Fruit fly (Drosophila melanogaster) whole organism, embryonic: ENCODE measurements around the gene CG33643.

Experiments
- B-H1 ChIP-seq: fragments of 200-800 bp; sonication (Bioruptor generic); IDR thresholded peaks from 3 replicates; pipeline ENCODE4 v1.3.6; 2022; ENCODE audit warnings: missing biosample characterization, missing genetic modification characterization
- BEAF-32 ChIP-seq: fragments of 200-800 bp; sonication (Bioruptor generic); optimal IDR thresholded peaks from 3 replicates; lab custom pipeline; 2017; ENCODE audit warnings: missing biosample characterization, missing genetic modification characterization, mild to moderate bottlenecking, moderate library complexity, missing genetic modification reagents
- C15 ChIP-seq: fragments of 200-800 bp; sonication (Bioruptor generic); IDR thresholded peaks from 3 replicates; pipeline ENCODE4 v1.3.6; 2022; ENCODE audit warnings: missing biosample characterization, missing genetic modification characterization
- CG10209 ChIP-seq: fragments of 200-800 bp; sonication (Bioruptor generic); optimal IDR thresholded peaks from 3 replicates; lab custom pipeline; 2017; ENCODE audit warnings: missing biosample characterization, mild to moderate bottlenecking, missing genetic modification characterization, missing genetic modification reagents
- CG11398 ChIP-seq: fragments of 200-800 bp; sonication (Bioruptor generic); optimal IDR thresholded peaks from 2 replicates; lab custom pipeline; 2016; ENCODE audit warnings: missing biosample characterization, missing genetic modification characterization
- CG11504 ChIP-seq: fragments of 200-800 bp; sonication (Bioruptor generic); optimal IDR thresholded peaks from 3 replicates; lab custom pipeline; 2019; ENCODE audit warnings: missing biosample characterization, mild to moderate bottlenecking, missing genetic modification characterization, moderate library complexity
- CG12391 ChIP-seq: fragments of 200-800 bp; sonication (Bioruptor generic); optimal IDR thresholded peaks from 3 replicates; lab custom pipeline; 2018; ENCODE audit warnings: missing biosample characterization, mild to moderate bottlenecking, missing genetic modification characterization, moderate library complexity
- CG14014 ChIP-seq: fragments of 200-800 bp; sonication (Bioruptor generic); IDR thresholded peaks from 2 replicates; pipeline ENCODE4 v1.3.6; 2022; ENCODE audit warnings: missing biosample characterization, missing genetic modification characterization
- CG14441 ChIP-seq: fragments of 200-800 bp; sonication (Bioruptor generic); IDR thresholded peaks from 2 replicates; pipeline ENCODE4 v1.3.6; 2022; ENCODE audit warnings: missing biosample characterization, missing genetic modification characterization
- CG18619 ChIP-seq: fragments of 200-800 bp; sonication (Bioruptor generic); optimal IDR thresholded peaks from 3 replicates; lab custom pipeline; 2017; ENCODE audit warnings: missing biosample characterization, mild to moderate bottlenecking, missing genetic modification characterization
- CG31441 ChIP-seq: fragments of 200-800 bp; sonication (Bioruptor generic); IDR thresholded peaks from 2 replicates; pipeline ENCODE4 v1.3.6; 2022; ENCODE audit warnings: missing biosample characterization, missing genetic modification characterization
- CG3281 ChIP-seq: fragments of 200-800 bp; sonication (Bioruptor generic); optimal IDR thresholded peaks from 3 replicates; lab custom pipeline; 2017; ENCODE audit warnings: missing biosample characterization, mild to moderate bottlenecking, missing genetic modification characterization
- CG4424 ChIP-seq: fragments of 200-800 bp; sonication (Bioruptor generic); optimal IDR thresholded peaks from 3 replicates; lab custom pipeline; 2016; ENCODE audit warnings: missing biosample characterization, missing genetic modification characterization
- CG4730 ChIP-seq: fragments of 200-800 bp; sonication (Bioruptor generic); IDR thresholded peaks from 2 replicates; pipeline ENCODE4 v1.3.6; 2022; ENCODE audit warnings: missing biosample characterization, missing genetic modification characterization
- CG4854 ChIP-seq: fragments of 200-800 bp; sonication (Bioruptor generic); optimal IDR thresholded peaks from 2 replicates; lab custom pipeline; 2016; ENCODE audit warnings: missing biosample characterization, missing genetic modification characterization, inconsistent platforms
- CG7357 ChIP-seq: fragments of 200-800 bp; sonication (Bioruptor generic); IDR thresholded peaks from 3 replicates; pipeline ENCODE4 v1.3.6; 2022; ENCODE audit warnings: missing biosample characterization, missing genetic modification characterization
- CG9876 ChIP-seq: fragments of 200-800 bp; sonication (Bioruptor generic); optimal IDR thresholded peaks from 2 replicates; lab custom pipeline; 2016; ENCODE audit warnings: missing biosample characterization, missing genetic modification characterization
- Chrac-16 ChIP-seq: fragments of 200-800 bp; sonication (Bioruptor generic); optimal IDR thresholded peaks from 3 replicates; lab custom pipeline; 2016; ENCODE audit warnings: missing biosample characterization, missing genetic modification characterization
- Dll ChIP-seq: fragments of 200-800 bp; sonication (Bioruptor generic); IDR thresholded peaks from 4 replicates; pipeline ENCODE4 v1.3.6; 2022; ENCODE audit warnings: missing biosample characterization, missing genetic modification characterization; ENCODE audit not compliant: partially characterized antibody
- Lim3 ChIP-seq: fragments of 200-800 bp; sonication (Bioruptor generic); IDR thresholded peaks from 2 replicates; pipeline ENCODE4 v1.3.6; 2022; ENCODE audit warnings: missing biosample characterization, missing genetic modification characterization
- MBD-R2 ChIP-seq: fragments of 200-800 bp; sonication (Bioruptor generic); IDR thresholded peaks from 2 replicates; pipeline ENCODE4 v1.3.6; 2022; ENCODE audit warnings: missing biosample characterization, missing genetic modification characterization
- Med ChIP-seq: fragments of 200-800 bp; sonication (Bioruptor generic); peaks from one replicate; lab custom pipeline; 2016; ENCODE audit warnings: missing biosample characterization, missing genetic modification characterization, mild to moderate bottlenecking, inconsistent platforms, moderate library complexity
- Meics ChIP-seq: fragments of 200-800 bp; sonication (Bioruptor generic); optimal IDR thresholded peaks from 2 replicates; lab custom pipeline; 2017; ENCODE audit warnings: missing biosample characterization, mild to moderate bottlenecking, missing genetic modification characterization
- PHDP ChIP-seq: fragments of 200-800 bp; sonication (Bioruptor generic); optimal IDR thresholded peaks from 3 replicates; lab custom pipeline; 2018; ENCODE audit warnings: missing biosample characterization, mild to moderate bottlenecking, missing genetic modification characterization, moderate library complexity
- Sox100B ChIP-seq: fragments of 200-800 bp; sonication (Bioruptor generic); optimal IDR thresholded peaks from 3 replicates; lab custom pipeline; 2018; ENCODE audit warnings: missing biosample characterization, mild to moderate bottlenecking, missing genetic modification characterization
- Sox102F ChIP-seq: fragments of 200-800 bp; sonication (Bioruptor generic); optimal IDR thresholded peaks from 2 replicates; lab custom pipeline; 2018; ENCODE audit warnings: missing biosample characterization, mild to moderate bottlenecking, missing genetic modification characterization, moderate library complexity
- Xbp1 ChIP-seq: fragments of 200-800 bp; sonication (Bioruptor generic); optimal IDR thresholded peaks from 3 replicates; lab custom pipeline; 2016; ENCODE audit warnings: missing biosample characterization, mild to moderate bottlenecking, missing genetic modification characterization
- ap ChIP-seq: fragments of 200-800 bp; sonication (Bioruptor generic); IDR thresholded peaks from 2 replicates; pipeline ENCODE4 v1.3.6; 2022; ENCODE audit warnings: missing biosample characterization, missing genetic modification characterization
- chif ChIP-seq, 2 experiments: fragments of 200-800 bp; sonication (Bioruptor generic); optimal IDR thresholded peaks; 3 replicates each; lab custom pipeline; 2016; ENCODE audit warnings: missing biosample characterization in 2 of 2, missing genetic modification characterization in 2 of 2
- crp ChIP-seq, 2 experiments: fragments of 200-800 bp; sonication (Bioruptor generic); optimal IDR thresholded peaks; 2 replicates in 1 of 2; 3 replicates in 1 of 2; lab custom pipeline; 2017; ENCODE audit warnings: missing biosample characterization in 2 of 2, missing genetic modification characterization in 2 of 2, mild to moderate bottlenecking in 1 of 2, moderate library complexity in 1 of 2
- cwo ChIP-seq: fragments of 200-800 bp; sonication (Bioruptor generic); optimal IDR thresholded peaks from 3 replicates; lab custom pipeline; 2017; ENCODE audit warnings: missing biosample characterization, missing genetic modification characterization, mild to moderate bottlenecking, moderate library complexity, missing genetic modification reagents
- dati ChIP-seq: fragments of 200-800 bp; sonication (Bioruptor generic); IDR thresholded peaks from 2 replicates; pipeline ENCODE4 v1.3.6; 2022; ENCODE audit warnings: missing biosample characterization, missing genetic modification characterization
- disco-r ChIP-seq: fragments of 200-800 bp; sonication (Bioruptor generic); optimal IDR thresholded peaks from 2 replicates; lab custom pipeline; 2016; ENCODE audit warnings: missing biosample characterization, missing genetic modification characterization
- dmrt99B ChIP-seq: fragments of 200-800 bp; sonication (Bioruptor generic); optimal IDR thresholded peaks from 2 replicates; lab custom pipeline; 2018; ENCODE audit warnings: missing biosample characterization, mild to moderate bottlenecking, missing genetic modification characterization, moderate library complexity
- esg ChIP-seq: fragments of 200-800 bp; sonication (Bioruptor generic); conservative IDR thresholded peaks from 2 replicates; pipeline ENCODE4 v1.3.6; 2022; ENCODE audit warnings: missing biosample characterization, missing genetic modification characterization
- ewg ChIP-seq: fragments of 200-800 bp; sonication (Bioruptor generic); optimal IDR thresholded peaks from 3 replicates; lab custom pipeline; 2017; ENCODE audit warnings: mild to moderate bottlenecking, missing biosample characterization, missing genetic modification reagents, missing genetic modification characterization
- fd96Cb ChIP-seq: fragments of 200-800 bp; sonication (Bioruptor generic); optimal IDR thresholded peaks from 2 replicates; lab custom pipeline; 2018; ENCODE audit warnings: missing biosample characterization, mild to moderate bottlenecking, missing genetic modification characterization, moderate library complexity
- gem ChIP-seq: fragments of 200-800 bp; sonication (Bioruptor generic); optimal IDR thresholded peaks from 2 replicates; lab custom pipeline; 2019; ENCODE audit warnings: missing biosample characterization, mild to moderate bottlenecking, missing genetic modification characterization, moderate library complexity
- grau ChIP-seq: fragments of 200-800 bp; optimal IDR thresholded peaks from 3 replicates; lab custom pipeline; 2019; ENCODE audit warnings: missing biosample characterization, mild to moderate bottlenecking, missing genetic modification characterization, moderate library complexity
- jigr1 ChIP-seq: fragments of 200-800 bp; sonication (Bioruptor generic); IDR thresholded peaks from 3 replicates; pipeline ENCODE4 v1.3.6; 2022; ENCODE audit warnings: missing biosample characterization, missing genetic modification characterization
- klu ChIP-seq: fragments of 200-800 bp; sonication (Bioruptor generic); IDR thresholded peaks from 2 replicates; pipeline ENCODE4 v1.3.6; 2022; ENCODE audit warnings: missing biosample characterization, missing genetic modification characterization
- luna ChIP-seq: fragments of 200-800 bp; sonication (Bioruptor generic); optimal IDR thresholded peaks from 2 replicates; lab custom pipeline; 2016; ENCODE audit warnings: missing biosample characterization, missing genetic modification characterization
- phol ChIP-seq: fragments of 200-800 bp; sonication (Bioruptor generic); optimal IDR thresholded peaks from 3 replicates; lab custom pipeline; 2018; ENCODE audit warnings: missing biosample characterization, mild to moderate bottlenecking, missing genetic modification characterization, moderate library complexity
- rib ChIP-seq: fragments of 200-800 bp; sonication (Bioruptor generic); IDR thresholded peaks from 2 replicates; pipeline ENCODE4 v1.3.6; 2022; ENCODE audit warnings: missing biosample characterization, missing genetic modification characterization
- row ChIP-seq: fragments of 200-800 bp; sonication (Bioruptor generic); IDR thresholded peaks from 3 replicates; pipeline ENCODE4 v1.3.6; 2022; ENCODE audit warnings: missing biosample characterization, missing genetic modification characterization
- scrt ChIP-seq: fragments of 200-800 bp; sonication (Bioruptor generic); optimal IDR thresholded peaks from 2 replicates; lab custom pipeline; 2018; ENCODE audit warnings: missing biosample characterization, mild to moderate bottlenecking, missing genetic modification characterization, moderate library complexity
- shn ChIP-seq: fragments of 200-800 bp; sonication (Bioruptor generic); optimal IDR thresholded peaks from 3 replicates; lab custom pipeline; 2016; ENCODE audit warnings: missing biosample characterization, missing genetic modification characterization
- sisA ChIP-seq: fragments of 200-800 bp; sonication (Bioruptor generic); IDR thresholded peaks from 2 replicates; pipeline ENCODE4 v1.3.6; 2022; ENCODE audit warnings: missing biosample characterization, missing genetic modification characterization
- sqz ChIP-seq: fragments of 200-800 bp; sonication (Bioruptor generic); optimal IDR thresholded peaks from 3 replicates; lab custom pipeline; 2018; ENCODE audit warnings: missing biosample characterization, mild to moderate bottlenecking, missing genetic modification characterization
- stwl ChIP-seq: fragments of 200-800 bp; sonication (Bioruptor generic); optimal IDR thresholded peaks from 3 replicates; lab custom pipeline; 2018; ENCODE audit warnings: missing biosample characterization, mild to moderate bottlenecking, missing genetic modification characterization, moderate library complexity

The CG33643 gene

DNA sequence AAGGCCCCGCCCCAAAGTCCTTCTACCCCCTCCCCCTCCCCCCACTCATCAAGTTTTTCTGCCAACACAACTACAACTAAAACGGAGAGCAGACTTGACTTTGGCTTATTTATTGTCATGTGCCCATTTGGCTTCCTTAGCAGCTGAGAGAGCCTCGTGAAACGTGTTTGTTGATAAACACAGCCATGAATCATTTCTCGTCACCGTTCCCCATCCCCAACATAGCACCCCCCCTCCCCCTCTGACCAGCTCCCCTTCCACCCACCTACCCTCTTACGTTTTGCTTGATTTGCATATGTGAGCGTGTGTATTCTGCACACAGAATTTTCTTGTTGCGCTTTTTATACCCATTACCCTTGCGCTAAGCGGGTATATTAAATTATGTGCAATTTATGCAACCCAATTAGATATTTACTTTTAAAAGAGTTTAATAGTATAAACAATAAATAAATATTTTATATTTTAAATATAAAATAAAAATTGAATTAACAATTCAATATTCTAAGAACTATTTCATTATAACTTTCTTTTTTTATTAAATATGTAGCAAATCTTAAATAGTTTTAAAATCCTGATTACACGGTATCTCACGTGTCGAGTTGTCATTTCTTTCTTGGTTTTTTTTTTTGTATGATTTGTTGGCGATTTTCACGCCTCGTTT, 41.0 kb downstream of the CG33643 start (continued):
- TF ChIP-seq CG14014, result no peak
- no peak for TF ChIP-seq luna (GFP tag; lab: Kevin White, UChicago)
- no peak for TF ChIP-seq MBD-R2
- TF ChIP-seq C15, result no peak
- TF ChIP-seq CG9876 (GFP tag; lab: Kevin White, UChicago), result no peak
- TF ChIP-seq cwo (GFP tag; lab: Kevin White, UChicago), result no peak
- TF ChIP-seq gem, result peak; percentile 54
- no peak for TF ChIP-seq shn (GFP tag; lab: Kevin White, UChicago)
- no peak for TF ChIP-seq rib (GFP tag; lab: Robert Waterston, UW)
- TF ChIP-seq crp (GFP tag; optimal IDR thresholded peaks at IDR 0.05; lab: Kevin White, UChicago), result no peak
- TF ChIP-seq sqz (GFP tag; lab: Kevin White, UChicago), result peak; percentile 53
- TF ChIP-seq klu (GFP tag; lab: Robert Waterston, UW), result no peak
- TF ChIP-seq CG7357 (GFP tag; lab: Robert Waterston, UW), result no peak
- TF ChIP-seq CG10209 (GFP tag; lab: Kevin White, UChicago), result no peak
- no peak for TF ChIP-seq sisA (GFP tag; lab: Robert Waterston, UW)
- peak; percentile 12 for TF ChIP-seq Xbp1 (GFP tag; lab: Kevin White, UChicago)
- no peak for TF ChIP-seq ap (GFP tag; lab: Robert Waterston, UW)
- TF ChIP-seq jigr1 (GFP tag; lab: Robert Waterston, UW), result no peak
- TF ChIP-seq Lim3 (GFP tag; lab: Robert Waterston, UW), result no peak
- no peak for TF ChIP-seq dati (GFP tag; lab: Robert Waterston, UW)
- peak; percentile 29 for TF ChIP-seq Sox102F (GFP tag; lab: Kevin White, UChicago)
- TF ChIP-seq CG18619, result peak; percentile 12
- TF ChIP-seq CG3281 (GFP tag; lab: Kevin White, UChicago), result peak; percentile 1
- no peak for TF ChIP-seq CG4854 (GFP tag; lab: Kevin White, UChicago)
- no peak for TF ChIP-seq disco-r (GFP tag; lab: Kevin White, UChicago)
- TF ChIP-seq CG11398 (GFP tag; lab: Kevin White, UChicago), result no peak
- TF ChIP-seq BEAF-32 (GFP tag; lab: Kevin White, UChicago), result no peak
- no peak for TF ChIP-seq Dll (GFP tag; lab: Robert Waterston, UW)
- TF ChIP-seq B-H1, result 0 out of 3 replicates have a peak, but pooled peaks have one; percentile 11
- TF ChIP-seq Sox100B (GFP tag; lab: Kevin White, UChicago), result peak; percentile 39
- peak; percentile 53 for TF ChIP-seq Meics (GFP tag; lab: Kevin White, UChicago)
- TF ChIP-seq CG11504 (tag; lab: Kevin White, UChicago), result peak; percentile 58
- no peak for TF ChIP-seq esg (GFP tag; lab: Robert Waterston, UW)
- no peak for TF ChIP-seq chif (GFP tag; optimal IDR thresholded peaks at IDR 0.05; lab: Kevin White, UChicago)
- TF ChIP-seq dmrt99B (tag; lab: Kevin White, UChicago), result peak; percentile 55
- TF ChIP-seq grau (tag; lab: Kevin White, UChicago), result no peak
- no peak for TF ChIP-seq ewg (GFP tag; lab: Kevin White, UChicago)
- no peak for TF ChIP-seq Chrac-16 (GFP tag; lab: Kevin White, UChicago)
- TF ChIP-seq phol (tag; lab: Kevin White, UChicago), result peak; percentile 49
- TF ChIP-seq scrt (GFP tag; lab: Kevin White, UChicago), result peak; percentile 32
- no peak for TF ChIP-seq CG4730 (GFP tag; lab: Robert Waterston, UW)
- no peak for TF ChIP-seq Med (GFP tag; lab: Kevin White, UChicago)
- TF ChIP-seq CG31441, result peak; percentile 72
- peak; percentile 26 for TF ChIP-seq CG12391
- TF ChIP-seq fd96Cb (tag; lab: Kevin White, UChicago), result peak; percentile 23
- peak; percentile 14 for TF ChIP-seq PHDP
- peak; percentile 5 for TF ChIP-seq CG4424 (GFP tag; lab: Kevin White, UChicago)
- TF ChIP-seq stwl, result no peak
- TF ChIP-seq CG14441, result no peak
- peak; percentile 60; the same call in 2 of the 3 replicates for TF ChIP-seq row (GFP tag; lab: Robert Waterston, UW)
